Worm (Caenorhabditis elegans): ENCODE results near the gene W08F4.13.
A peak's percentile ranks its signal among the peaks of the same experiment; 100 is the strongest.

- no peak for TF ChIP-seq F33H1.4 (GFP tag; IDR thresholded peaks at IDR 0.05)
- TF ChIP-seq tlf-1 (GFP tag; optimal IDR thresholded peaks at IDR 0.05): no peak
- no peak for TF ChIP-seq snpc-4 (GFP tag; optimal IDR thresholded peaks at IDR 0.05)
- no peak for TF ChIP-seq snpc-4 (tag; optimal IDR thresholded peaks at IDR 0.05)
- peak; percentile 57; the same call in 1 of the 2 replicates for TF ChIP-seq zfh-2 (GFP tag; conservative IDR thresholded peaks at IDR 0.05)
- TF ChIP-seq unc-62 (GFP tag; optimal IDR thresholded peaks at IDR 0.05): no peak
- no peak for TF ChIP-seq mxl-1 (tag; optimal IDR thresholded peaks at IDR 0.05)
- no peak for TF ChIP-seq ama-1 (optimal IDR thresholded peaks at IDR 0.05)
- no peak for TF ChIP-seq ama-1 (GFP tag; optimal IDR thresholded peaks at IDR 0.05)
- no peak for TF ChIP-seq let-526 (GFP tag; IDR thresholded peaks at IDR 0.05)
- no peak for TF ChIP-seq tbp1 (GFP tag; optimal IDR thresholded peaks at IDR 0.05)
- no peak for TF ChIP-seq F39B2.1 (GFP tag; IDR thresholded peaks at IDR 0.05)
- no peak for TF ChIP-seq lin-26 (GFP tag; IDR thresholded peaks at IDR 0.05)
- no peak for TF ChIP-seq dox-1 (GFP tag; IDR thresholded peaks at IDR 0.05)
- no peak for TF ChIP-seq lin-35 (GFP tag; optimal IDR thresholded peaks at IDR 0.05)
- TF ChIP-seq hmg-1.2 (GFP tag; IDR thresholded peaks at IDR 0.05): peak; percentile 93
Observed at ce11 chrII:625926-626325, 41.3 kb downstream of the W08F4.13 start.
